Fruit fly (Drosophila melanogaster): Measurements from ENCODE around the gene Proc.
A peak's percentile ranks its signal among the peaks of the same experiment; 100 is the strongest.

Proc gene

dm6 chr2L:7885952-7886351 lies 14.7 kb upstream of the Proc start (continued):
- TF ChIP-seq Opbp (GFP tag; IDR thresholded peaks at IDR 0.05; ENCODE audit: partially characterized antibody) (peak; percentile 72; the same call in 2 of the 3 replicates), CG3065 (GFP tag; optimal IDR thresholded peaks at IDR 0.05) (no peak), Atf6 (GFP tag; IDR thresholded peaks at IDR 0.05) (no peak), CG2129 (GFP tag; IDR thresholded peaks at IDR 0.05; ENCODE audit: partially characterized antibody) (peak; percentile 24; the same call in 1 of the 2 replicates), CG5180 (GFP tag; optimal IDR thresholded peaks at IDR 0.05) (no peak), Side (GFP tag; optimal IDR thresholded peaks at IDR 0.05) (no peak), amos (GFP tag; IDR thresholded peaks at IDR 0.05; ENCODE audit: partially characterized antibody) (peak; percentile 81), tgo (GFP tag; IDR thresholded peaks at IDR 0.05) (no peak), CG7745 (tag; optimal IDR thresholded peaks at IDR 0.05) (no peak), Bgb (GFP tag; IDR thresholded peaks at IDR 0.05; ENCODE audit: partially characterized antibody) (peak; percentile 72), lmd (GFP tag; IDR thresholded peaks at IDR 0.05) (no peak), Atf3 (GFP tag; optimal IDR thresholded peaks at IDR 0.05) (no peak), CG10565 (GFP tag; optimal IDR thresholded peaks at IDR 0.05) (no peak), NC2α (GFP tag; optimal IDR thresholded peaks at IDR 0.05) (no peak), Nf-YA (GFP tag; IDR thresholded peaks at IDR 0.05) (no peak), CG3847 (GFP tag; IDR thresholded peaks at IDR 0.05) (no peak), Sox102F (GFP tag; optimal IDR thresholded peaks at IDR 0.05) (no peak), CG10321 (GFP tag; IDR thresholded peaks at IDR 0.05) (no peak), dysf (GFP tag; IDR thresholded peaks at IDR 0.05) (no peak), sr (GFP tag; IDR thresholded peaks at IDR 0.05) (no peak), Dip3 (GFP tag; optimal IDR thresholded peaks at IDR 0.05) (no peak), CG8359 (GFP tag; optimal IDR thresholded peaks at IDR 0.05; ENCODE audit: borderline replicate concordance) (no peak), CG30020 (tag; optimal IDR thresholded peaks at IDR 0.05) (no peak), Doc3 (GFP tag; IDR thresholded peaks at IDR 0.05; ENCODE audit: partially characterized antibody) (peak; percentile 71), CG3838 (GFP tag; optimal IDR thresholded peaks at IDR 0.05) (no peak), CG15514 (GFP tag; optimal IDR thresholded peaks at IDR 0.05) (no peak), Max (GFP tag; optimal IDR thresholded peaks at IDR 0.05) (no peak), bab2 (GFP tag; optimal IDR thresholded peaks at IDR 0.05) (no peak), Gug (GFP tag; IDR thresholded peaks at IDR 0.05) (no peak), oc (tag; optimal IDR thresholded peaks at IDR 0.05) (no peak), CG13287 (GFP tag; IDR thresholded peaks at IDR 0.05; ENCODE audit: partially characterized antibody) (peak; percentile 79), CG34376 (GFP tag; optimal IDR thresholded peaks at IDR 0.05) (no peak), abd-A (tag; optimal IDR thresholded peaks at IDR 0.05) (no peak), disco-r (GFP tag; optimal IDR thresholded peaks at IDR 0.05) (no peak), Dll (GFP tag; IDR thresholded peaks at IDR 0.05; ENCODE audit: partially characterized antibody) (peak; percentile 60), CkIIα-i1 (GFP tag; IDR thresholded peaks at IDR 0.05) (no peak), unc-4 (GFP tag; IDR thresholded peaks at IDR 0.05; ENCODE audit: partially characterized antibody) (peak; percentile 67), CG31365 (tag; optimal IDR thresholded peaks at IDR 0.05) (no peak), Adf1 (GFP tag; IDR thresholded peaks at IDR 0.05) (no peak), Deaf1 (tag; optimal IDR thresholded peaks at IDR 0.05) (no peak), CG15011 (GFP tag; optimal IDR thresholded peaks at IDR 0.05) (no peak), Dfd (GFP tag; optimal IDR thresholded peaks at IDR 0.05) (no peak), CG8765 (GFP tag; IDR thresholded peaks at IDR 0.05) (no peak), CG14860 (GFP tag; IDR thresholded peaks at IDR 0.05; ENCODE audit: partially characterized antibody) (peak; percentile 66), scrt (GFP tag; optimal IDR thresholded peaks at IDR 0.05) (no peak), Gsc (GFP tag; IDR thresholded peaks at IDR 0.05) (no peak), otp (GFP tag; IDR thresholded peaks at IDR 0.05) (no peak), zfh2 (GFP tag; optimal IDR thresholded peaks at IDR 0.05) (no peak), ato (GFP tag; IDR thresholded peaks at IDR 0.05; ENCODE audit: partially characterized antibody) (peak; percentile 62; the same call in 1 of the 2 replicates), HLH54F (GFP tag; optimal IDR thresholded peaks at IDR 0.05) (no peak), CG14014 (GFP tag; IDR thresholded peaks at IDR 0.05) (no peak)

Measured in whole organism, embryonic.